Fruit fly (Drosophila melanogaster): ENCODE data around the gene CG7044.
A peak's percentile ranks its signal among the peaks of the same experiment; 100 is the strongest.

The CG7044 gene

dm6 chr3R:21133951-21134350 lies 32.4 kb upstream of the CG7044 start, which contains the start of gene Usp8:
Usp8 (plus strand) TSS chr3R:21134262.
- TF ChIP-seq CG11398 (GFP tag; optimal IDR thresholded peaks at IDR 0.05), result no peak
- no peak; the same call in 1 of the 2 replicates for TF ChIP-seq CG10366 (GFP tag; IDR thresholded peaks at IDR 0.05)
- no peak for TF ChIP-seq dm (GFP tag; optimal IDR thresholded peaks at IDR 0.05)
- TF ChIP-seq CG9932 (GFP tag; IDR thresholded peaks at IDR 0.05), result peak; percentile 46; the same call in 1 of the 2 replicates
- no peak for TF ChIP-seq CG3065 (GFP tag; optimal IDR thresholded peaks at IDR 0.05)
- TF ChIP-seq CG18619 (GFP tag; optimal IDR thresholded peaks at IDR 0.05), result peak; percentile 8
- TF ChIP-seq CG8290 (GFP tag; optimal IDR thresholded peaks at IDR 0.05), result no peak
- no peak for TF ChIP-seq CG8290 (tag; optimal IDR thresholded peaks at IDR 0.05)
- peak; percentile 38 for TF ChIP-seq trem (tag; optimal IDR thresholded peaks at IDR 0.05)
- TF ChIP-seq E2f2 (GFP tag; IDR thresholded peaks at IDR 0.05), result peak; percentile 14; the same call in 1 of the 2 replicates
- no peak for TF ChIP-seq ems (GFP tag; optimal IDR thresholded peaks at IDR 0.05)
- peak; percentile 2 for TF ChIP-seq twi (tag; optimal IDR thresholded peaks at IDR 0.05)
- TF ChIP-seq CG14710 (tag; optimal IDR thresholded peaks at IDR 0.05), result peak; percentile 61
- TF ChIP-seq PHDP (tag; optimal IDR thresholded peaks at IDR 0.05), result peak; percentile 8
- no peak for TF ChIP-seq CG17359 (tag; optimal IDR thresholded peaks at IDR 0.05)
- no peak for TF ChIP-seq Myb (GFP tag; optimal IDR thresholded peaks at IDR 0.05)
- TF ChIP-seq CG12155 (GFP tag; optimal IDR thresholded peaks at IDR 0.05), result no peak
- peak; percentile 11 for TF ChIP-seq nerfin-1 (tag; optimal IDR thresholded peaks at IDR 0.05)
- peak in 1 of 2 experiments; percentile 22 for TF ChIP-seq dpn (GFP tag; optimal IDR thresholded peaks at IDR 0.05)
- no peak for TF ChIP-seq sim (GFP tag; IDR thresholded peaks at IDR 0.05)
- TF ChIP-seq CG30403 (GFP tag; optimal IDR thresholded peaks at IDR 0.05), result peak; percentile 65
- peak; percentile 33 for TF ChIP-seq CG2120 (GFP tag; optimal IDR thresholded peaks at IDR 0.05)
- TF ChIP-seq H2.0 (GFP tag; IDR thresholded peaks at IDR 0.05), result no peak
- peak; percentile 51 for TF ChIP-seq CG12659 (GFP tag; optimal IDR thresholded peaks at IDR 0.05)
- TF ChIP-seq CG9609 (GFP tag; optimal IDR thresholded peaks at IDR 0.05), result no peak
- no peak for TF ChIP-seq Optix (GFP tag; IDR thresholded peaks at IDR 0.05)
- TF ChIP-seq sug (tag; optimal IDR thresholded peaks at IDR 0.05), result peak; percentile 49
- peak; percentile 13 for TF ChIP-seq BEAF-32 (GFP tag; optimal IDR thresholded peaks at IDR 0.05)
- TF ChIP-seq CG7357 (GFP tag; IDR thresholded peaks at IDR 0.05), result no peak
- no peak for TF ChIP-seq h (optimal IDR thresholded peaks at IDR 0.05)
- TF ChIP-seq CG2712 (tag; optimal IDR thresholded peaks at IDR 0.05), result peak; percentile 66
- peak; percentile 11 for TF ChIP-seq Oli (tag; optimal IDR thresholded peaks at IDR 0.05)
- TF ChIP-seq odd (GFP tag; optimal IDR thresholded peaks at IDR 0.05), result no peak
- TF ChIP-seq CG9215 (GFP tag; IDR thresholded peaks at IDR 0.05), result no peak
- TF ChIP-seq zen (tag; optimal IDR thresholded peaks at IDR 0.05), result peak; percentile 26
- peak; percentile 71 for TF ChIP-seq CG15479 (GFP tag; optimal IDR thresholded peaks at IDR 0.05)
- TF ChIP-seq CG3847 (GFP tag; IDR thresholded peaks at IDR 0.05), result 0 out of 2 replicates have a peak, but pooled peaks have one; percentile 25
- peak; percentile 76 for TF ChIP-seq CG12391 (tag; optimal IDR thresholded peaks at IDR 0.05)
- no peak for TF ChIP-seq shn (GFP tag; optimal IDR thresholded peaks at IDR 0.05)
- peak; percentile 50 for TF ChIP-seq CG10267 (tag; optimal IDR thresholded peaks at IDR 0.05)
- TF ChIP-seq CG2116 (GFP tag; optimal IDR thresholded peaks at IDR 0.05), result peak; percentile 74
- TF ChIP-seq CG1603 (tag; optimal IDR thresholded peaks at IDR 0.05), result peak; percentile 44
- TF ChIP-seq Dek (tag; optimal IDR thresholded peaks at IDR 0.05), result peak; percentile 45
- TF ChIP-seq CG15696 (tag; optimal IDR thresholded peaks at IDR 0.05), result peak; percentile 37
- no peak for TF ChIP-seq Spps (tag; optimal IDR thresholded peaks at IDR 0.05)
- peak; percentile 39; the same call in 1 of the 2 replicates for TF ChIP-seq slbo (GFP tag; IDR thresholded peaks at IDR 0.05)
- no peak for TF ChIP-seq CG17912 (GFP tag; optimal IDR thresholded peaks at IDR 0.05)
- peak; percentile 33; the same call in 1 of the 2 replicates for TF ChIP-seq Rfx (GFP tag; IDR thresholded peaks at IDR 0.05)
- peak; percentile 29 for TF ChIP-seq dmrt11E (tag; optimal IDR thresholded peaks at IDR 0.05)
- TF ChIP-seq pzg (GFP tag; optimal IDR thresholded peaks at IDR 0.05), result peak; percentile 24
- TF ChIP-seq CG5180 (GFP tag; optimal IDR thresholded peaks at IDR 0.05), result no peak
- no peak for TF ChIP-seq CG1792 (GFP tag; optimal IDR thresholded peaks at IDR 0.05)
